Fruit fly (Drosophila melanogaster): ENCODE data around the gene Obp83a.

Gene Obp83a

DNA sequence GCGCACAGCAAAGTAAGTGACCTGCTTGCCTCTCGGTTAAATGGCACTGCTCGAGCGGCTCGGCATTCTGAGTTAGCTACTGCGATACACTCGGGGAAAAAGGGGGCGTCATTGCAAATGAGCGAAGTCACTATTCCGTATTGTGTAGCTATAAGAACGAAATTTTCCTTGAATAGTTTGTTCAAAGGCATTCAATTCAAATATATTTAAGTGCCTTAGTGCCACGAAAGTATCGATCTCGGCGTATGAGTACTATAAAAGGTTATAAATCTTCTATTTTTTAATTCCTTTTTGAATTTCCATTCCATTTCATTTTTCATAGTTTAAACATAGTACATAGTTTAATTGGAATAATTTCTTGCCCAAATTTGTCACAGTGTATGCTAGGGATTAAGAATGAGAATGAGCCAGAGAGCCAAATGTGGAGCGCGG is 23.2 kb upstream of the Obp83a start (continued):
- TF ChIP-seq CG32532 (GFP tag; IDR thresholded peaks at IDR 0.05) (no peak), Hsf (GFP tag; optimal IDR thresholded peaks at IDR 0.05) (peak; percentile 49), gsb-n (tag; optimal IDR thresholded peaks at IDR 0.05) (peak; percentile 3), Atf3 (GFP tag; optimal IDR thresholded peaks at IDR 0.05) (no peak), mam (GFP tag; optimal IDR thresholded peaks at IDR 0.05) (peak; percentile 60), tio (GFP tag; optimal IDR thresholded peaks at IDR 0.05) (peak; percentile 56), CG5953 (GFP tag; IDR thresholded peaks at IDR 0.05) (no peak), CG6175 (GFP tag; IDR thresholded peaks at IDR 0.05) (no peak), grau (tag; optimal IDR thresholded peaks at IDR 0.05) (peak; percentile 67), Abd-B (GFP tag; optimal IDR thresholded peaks at IDR 0.05) (peak; percentile 30), otp (GFP tag; IDR thresholded peaks at IDR 0.05) (no peak), CG18599 (GFP tag; optimal IDR thresholded peaks at IDR 0.05) (peak; percentile 64), Lhr (GFP tag; optimal IDR thresholded peaks at IDR 0.05) (peak; percentile 9), Dad (GFP tag; optimal IDR thresholded peaks at IDR 0.05) (no peak), CG14050 (GFP tag; IDR thresholded peaks at IDR 0.05) (no peak), lilli (GFP tag; optimal IDR thresholded peaks at IDR 0.05) (peak; percentile 66), Ptx1 (GFP tag; IDR thresholded peaks at IDR 0.05) (peak; percentile 58), CG6765 (GFP tag; optimal IDR thresholded peaks at IDR 0.05) (peak; percentile 19), CG34224 (GFP tag; IDR thresholded peaks at IDR 0.05; ENCODE audit: partially characterized antibody) (no peak), trh (GFP tag; optimal IDR thresholded peaks at IDR 0.05) (no peak), CG8924 (tag; optimal IDR thresholded peaks at IDR 0.05) (peak; percentile 58), CG8359 (GFP tag; optimal IDR thresholded peaks at IDR 0.05; ENCODE audit: borderline replicate concordance) (no peak), H15 (GFP tag; IDR thresholded peaks at IDR 0.05) (no peak), unpg (GFP tag; optimal IDR thresholded peaks at IDR 0.05) (peak; percentile 47), Mes4 (GFP tag; optimal IDR thresholded peaks at IDR 0.05) (no peak), ewg (GFP tag; optimal IDR thresholded peaks at IDR 0.05) (peak; percentile 42), gt (GFP tag; IDR thresholded peaks at IDR 0.05) (0 out of 2 replicates have a peak, but pooled peaks have one; percentile 13), lmd (GFP tag; IDR thresholded peaks at IDR 0.05) (peak; percentile 51), CG17359 (tag; optimal IDR thresholded peaks at IDR 0.05) (peak; percentile 49), D19B (GFP tag; optimal IDR thresholded peaks at IDR 0.05) (peak; percentile 21), CG7556 (GFP tag; optimal IDR thresholded peaks at IDR 0.05) (peak; percentile 61), CG17829 (tag; optimal IDR thresholded peaks at IDR 0.05) (peak; percentile 46), pb (GFP tag; optimal IDR thresholded peaks at IDR 0.05) (no peak), HHEX (GFP tag; optimal IDR thresholded peaks at IDR 0.05) (peak; percentile 41), CG6272 (GFP tag; IDR thresholded peaks at IDR 0.05) (no peak), CG4820 (GFP tag; optimal IDR thresholded peaks at IDR 0.05) (peak; percentile 36), Ssrp (tag; optimal IDR thresholded peaks at IDR 0.05) (peak; percentile 64), CG12155 (GFP tag; optimal IDR thresholded peaks at IDR 0.05) (peak; percentile 26), bab2 (GFP tag; optimal IDR thresholded peaks at IDR 0.05) (peak; percentile 31), CG6683 (GFP tag; optimal IDR thresholded peaks at IDR 0.05) (peak; percentile 14), chif (GFP tag; optimal IDR thresholded peaks at IDR 0.05) (peak; percentile 32 to 49), B-H1 (GFP tag; IDR thresholded peaks at IDR 0.05) (no peak), tx (GFP tag; optimal IDR thresholded peaks at IDR 0.05) (peak; percentile 60), E2f1 (GFP tag; IDR thresholded peaks at IDR 0.05) (0 out of 2 replicates have a peak, but pooled peaks have one; percentile 18), Dip3 (GFP tag; optimal IDR thresholded peaks at IDR 0.05) (peak; percentile 35), Optix (GFP tag; IDR thresholded peaks at IDR 0.05) (no peak), CG11696 (GFP tag; IDR thresholded peaks at IDR 0.05) (no peak), Meics (GFP tag; optimal IDR thresholded peaks at IDR 0.05) (peak; percentile 65), CG1792 (GFP tag; optimal IDR thresholded peaks at IDR 0.05) (no peak), CG14014 (GFP tag; IDR thresholded peaks at IDR 0.05) (peak; percentile 17; the same call in 1 of the 2 replicates), H2.0 (GFP tag; IDR thresholded peaks at IDR 0.05) (0 out of 2 replicates have a peak, but pooled peaks have one; percentile 23), Sin3A (optimal IDR thresholded peaks at IDR 0.05) (no peak)

All from whole organism, embryonic.